Fruit fly (Drosophila melanogaster) whole organism, embryonic: ENCODE data around the gene Ten-m.

Source experiments
- B-H2 ChIP-seq: fragments of 200-800 bp; sonication (Bioruptor generic); optimal IDR thresholded peaks from 2 replicates; lab custom pipeline; 2018; ENCODE audit warnings: missing biosample characterization, mild to moderate bottlenecking, missing genetic modification characterization
- Bteb2 ChIP-seq: fragments of 200-800 bp; sonication (Bioruptor generic); optimal IDR thresholded peaks from 2 replicates; lab custom pipeline; 2016; ENCODE audit warnings: missing biosample characterization, missing genetic modification characterization
- CG10654 ChIP-seq: fragments of 200-800 bp; sonication (Bioruptor generic); optimal IDR thresholded peaks from 2 replicates; lab custom pipeline; 2016; ENCODE audit warnings: missing biosample characterization, missing genetic modification characterization
- CG12659 ChIP-seq: fragments of 200-800 bp; sonication (Bioruptor generic); optimal IDR thresholded peaks from 3 replicates; lab custom pipeline; 2017; ENCODE audit warnings: mild to moderate bottlenecking, missing biosample characterization, missing genetic modification reagents, missing genetic modification characterization
- CG13624 ChIP-seq: fragments of 200-800 bp; sonication (Bioruptor generic); optimal IDR thresholded peaks from 2 replicates; lab custom pipeline; 2016; ENCODE audit warnings: missing biosample characterization, missing genetic modification characterization
- CG13894 ChIP-seq: fragments of 200-800 bp; sonication (Bioruptor generic); optimal IDR thresholded peaks from 3 replicates; lab custom pipeline; 2018; ENCODE audit warnings: missing biosample characterization, mild to moderate bottlenecking, missing genetic modification characterization, moderate library complexity
- CG14441 ChIP-seq: fragments of 200-800 bp; sonication (Bioruptor generic); IDR thresholded peaks from 2 replicates; pipeline ENCODE4 v1.3.6; 2022; ENCODE audit warnings: missing biosample characterization, missing genetic modification characterization
- CG14710 ChIP-seq: fragments of 200-800 bp; sonication (Bioruptor generic); optimal IDR thresholded peaks from 3 replicates; lab custom pipeline; 2019; ENCODE audit warnings: missing biosample characterization, mild to moderate bottlenecking, missing genetic modification characterization, moderate library complexity
- CG1603 ChIP-seq: fragments of 200-800 bp; sonication (Bioruptor generic); optimal IDR thresholded peaks from 2 replicates; lab custom pipeline; 2019; ENCODE audit warnings: missing biosample characterization, mild to moderate bottlenecking, missing genetic modification characterization, moderate library complexity
- CG16863 ChIP-seq: fragments of 200-800 bp; sonication (Bioruptor generic); optimal IDR thresholded peaks from 3 replicates; lab custom pipeline; 2016; ENCODE audit warnings: missing biosample characterization, missing genetic modification characterization
- CG17186 ChIP-seq: fragments of 200-800 bp; sonication (Bioruptor generic); optimal IDR thresholded peaks from 3 replicates; lab custom pipeline; 2017; ENCODE audit warnings: missing biosample characterization, missing genetic modification reagents, missing genetic modification characterization
- CG17612 ChIP-seq: fragments of 200-800 bp; sonication (Bioruptor generic); IDR thresholded peaks from 2 replicates; pipeline ENCODE4 v1.3.6; 2022; ENCODE audit warnings: missing biosample characterization, missing genetic modification characterization
- CG2199 ChIP-seq: fragments of 200-800 bp; sonication (Bioruptor generic); IDR thresholded peaks from 3 replicates; pipeline ENCODE4 v1.3.6; 2022; ENCODE audit warnings: missing biosample characterization, missing genetic modification characterization
- CG32532 ChIP-seq: fragments of 200-800 bp; sonication (Bioruptor generic); IDR thresholded peaks from 2 replicates; pipeline ENCODE4 v1.3.6; 2022; ENCODE audit warnings: missing biosample characterization, missing genetic modification characterization
- CG3995 ChIP-seq: fragments of 200-800 bp; sonication (Bioruptor generic); optimal IDR thresholded peaks from 3 replicates; lab custom pipeline; 2016; ENCODE audit warnings: missing biosample characterization, missing genetic modification characterization
- CG4617 ChIP-seq: fragments of 200-800 bp; sonication (Bioruptor generic); optimal IDR thresholded peaks from 3 replicates; lab custom pipeline; 2016; ENCODE audit warnings: missing biosample characterization, missing genetic modification characterization, borderline replicate concordance
- CG7786 ChIP-seq: fragments of 200-800 bp; sonication (Bioruptor generic); optimal IDR thresholded peaks from 2 replicates; lab custom pipeline; 2016; ENCODE audit warnings: missing biosample characterization, missing genetic modification characterization
- CG7839 ChIP-seq: fragments of 200-800 bp; sonication (Bioruptor generic); optimal IDR thresholded peaks from 3 replicates; lab custom pipeline; 2018; ENCODE audit warnings: missing biosample characterization, mild to moderate bottlenecking, missing genetic modification characterization, moderate library complexity
- CG8944 ChIP-seq: fragments of 200-800 bp; sonication (Bioruptor generic); optimal IDR thresholded peaks from 3 replicates; lab custom pipeline; 2016; ENCODE audit warnings: missing biosample characterization, missing genetic modification characterization
- CTCF ChIP-seq: fragments of 200-800 bp; sonication (Bioruptor generic); optimal IDR thresholded peaks from 2 replicates; lab custom pipeline; 2017; ENCODE audit warnings: missing biosample characterization, mild to moderate bottlenecking, missing genetic modification characterization, moderate library complexity
- D19A ChIP-seq: fragments of 200-800 bp; optimal IDR thresholded peaks from 3 replicates; lab custom pipeline; 2019; ENCODE audit warnings: missing biosample characterization, mild to moderate bottlenecking, missing genetic modification characterization, moderate library complexity
- Dbx ChIP-seq: fragments of 200-800 bp; sonication (Bioruptor generic); IDR thresholded peaks from 3 replicates; pipeline ENCODE4 v1.3.6; 2022; ENCODE audit warnings: missing biosample characterization, missing genetic modification characterization
- ERR ChIP-seq: fragments of 200-800 bp; sonication (Bioruptor generic); optimal IDR thresholded peaks from 2 replicates; lab custom pipeline; 2016; ENCODE audit warnings: missing biosample characterization, missing genetic modification characterization
- GATAe ChIP-seq: fragments of 200-800 bp; sonication (Bioruptor generic); conservative IDR thresholded peaks from 2 replicates; pipeline ENCODE4 v1.3.6; 2022; ENCODE audit warnings: missing biosample characterization, missing genetic modification characterization
- HLH54F ChIP-seq: fragments of 200-800 bp; sonication (Bioruptor generic); optimal IDR thresholded peaks from 3 replicates; lab custom pipeline; 2016; ENCODE audit warnings: missing biosample characterization, missing genetic modification characterization
- HLHmδ ChIP-seq: fragments of 200-800 bp; sonication (Bioruptor generic); optimal IDR thresholded peaks from 2 replicates; lab custom pipeline; 2018; ENCODE audit warnings: missing biosample characterization, mild to moderate bottlenecking, missing genetic modification characterization, moderate library complexity
- Hand ChIP-seq: fragments of 200-800 bp; sonication (Bioruptor generic); optimal IDR thresholded peaks from 2 replicates; lab custom pipeline; 2017; ENCODE audit warnings: mild to moderate bottlenecking, missing biosample characterization, missing genetic modification reagents, missing genetic modification characterization
- HmgZ ChIP-seq: fragments of 200-800 bp; sonication (Bioruptor generic); optimal IDR thresholded peaks from 2 replicates; lab custom pipeline; 2018; ENCODE audit warnings: missing biosample characterization, mild to moderate bottlenecking, missing genetic modification characterization
- MESR4 ChIP-seq: fragments of 200-800 bp; sonication (Bioruptor generic); optimal IDR thresholded peaks from 2 replicates; lab custom pipeline; 2018; ENCODE audit warnings: missing biosample characterization, mild to moderate bottlenecking, missing genetic modification characterization, moderate library complexity
- Med ChIP-seq: fragments of 200-800 bp; sonication (Bioruptor generic); peaks from one replicate; lab custom pipeline; 2016; ENCODE audit warnings: missing biosample characterization, missing genetic modification characterization, mild to moderate bottlenecking, inconsistent platforms, moderate library complexity
- NFAT ChIP-seq: fragments of 200-800 bp; sonication (Bioruptor generic); IDR thresholded peaks from 2 replicates; pipeline ENCODE4 v1.3.6; 2022; ENCODE audit warnings: missing biosample characterization, missing genetic modification characterization
- Sry-β ChIP-seq: fragments of 200-800 bp; sonication (Bioruptor generic); optimal IDR thresholded peaks from 2 replicates; lab custom pipeline; 2018; ENCODE audit warnings: missing biosample characterization, mild to moderate bottlenecking, missing genetic modification characterization, moderate library complexity
- Sry-δ ChIP-seq: fragments of 200-800 bp; sonication (Bioruptor generic); optimal IDR thresholded peaks from 2 replicates; lab custom pipeline; 2016; ENCODE audit warnings: missing biosample characterization, missing genetic modification characterization
- Taf1 ChIP-seq: fragments of 200-800 bp; sonication (Bioruptor generic); IDR thresholded peaks from 2 replicates; pipeline ENCODE4 v1.3.6; 2022; ENCODE audit warnings: missing biosample characterization, missing genetic modification characterization
- bcd ChIP-seq: fragments of 200-800 bp; sonication (Bioruptor generic); optimal IDR thresholded peaks from 2 replicates; lab custom pipeline; 2017; ENCODE audit warnings: missing biosample characterization, mild to moderate bottlenecking, missing genetic modification characterization
- crp ChIP-seq, 2 experiments: fragments of 200-800 bp; sonication (Bioruptor generic); optimal IDR thresholded peaks; 2 replicates in 1 of 2; 3 replicates in 1 of 2; lab custom pipeline; 2017; ENCODE audit warnings: missing biosample characterization in 2 of 2, missing genetic modification characterization in 2 of 2, mild to moderate bottlenecking in 1 of 2, moderate library complexity in 1 of 2
- grau ChIP-seq: fragments of 200-800 bp; optimal IDR thresholded peaks from 3 replicates; lab custom pipeline; 2019; ENCODE audit warnings: missing biosample characterization, mild to moderate bottlenecking, missing genetic modification characterization, moderate library complexity
- gro ChIP-seq: fragments of 200-800 bp; sonication (Bioruptor generic); optimal IDR thresholded peaks from 2 replicates; lab custom pipeline; 2016; ENCODE audit warnings: missing biosample characterization, missing genetic modification characterization
- hbn ChIP-seq: fragments of 200-800 bp; sonication (Bioruptor generic); IDR thresholded peaks from 2 replicates; pipeline ENCODE4 v1.3.6; 2022; ENCODE audit warnings: missing biosample characterization, missing genetic modification characterization; ENCODE audit not compliant: partially characterized antibody
- kah ChIP-seq: fragments of 200-800 bp; sonication (Bioruptor generic); optimal IDR thresholded peaks from 2 replicates; lab custom pipeline; 2018; ENCODE audit warnings: missing biosample characterization, mild to moderate bottlenecking, missing genetic modification characterization
- mam ChIP-seq: fragments of 200-800 bp; sonication (Bioruptor generic); optimal IDR thresholded peaks from 3 replicates; lab custom pipeline; 2016; ENCODE audit warnings: missing biosample characterization, missing genetic modification characterization
- nerfin-1 ChIP-seq: fragments of 200-800 bp; sonication (Bioruptor generic); optimal IDR thresholded peaks from 3 replicates; lab custom pipeline; 2019; ENCODE audit warnings: missing biosample characterization, mild to moderate bottlenecking, missing genetic modification characterization, moderate library complexity
- phol ChIP-seq: fragments of 200-800 bp; sonication (Bioruptor generic); optimal IDR thresholded peaks from 3 replicates; lab custom pipeline; 2018; ENCODE audit warnings: missing biosample characterization, mild to moderate bottlenecking, missing genetic modification characterization, moderate library complexity
- row ChIP-seq: fragments of 200-800 bp; sonication (Bioruptor generic); IDR thresholded peaks from 3 replicates; pipeline ENCODE4 v1.3.6; 2022; ENCODE audit warnings: missing biosample characterization, missing genetic modification characterization
- run ChIP-seq: fragments of 200-800 bp; sonication (Bioruptor generic); optimal IDR thresholded peaks from 3 replicates; lab custom pipeline; 2018; ENCODE audit warnings: missing biosample characterization, mild to moderate bottlenecking, missing genetic modification characterization
- salm ChIP-seq: fragments of 200-800 bp; sonication (Bioruptor generic); optimal IDR thresholded peaks from 2 replicates; lab custom pipeline; 2018; ENCODE audit warnings: missing biosample characterization, mild to moderate bottlenecking, missing genetic modification characterization
- sens ChIP-seq: fragments of 200-800 bp; sonication (Bioruptor generic); peaks from one replicate; lab custom pipeline; 2016; ENCODE audit warnings: missing biosample characterization, missing genetic modification characterization
- shn ChIP-seq: fragments of 200-800 bp; sonication (Bioruptor generic); optimal IDR thresholded peaks from 3 replicates; lab custom pipeline; 2016; ENCODE audit warnings: missing biosample characterization, missing genetic modification characterization
- twi ChIP-seq: fragments of 200-800 bp; optimal IDR thresholded peaks from 2 replicates; lab custom pipeline; 2019; ENCODE audit warnings: missing biosample characterization, mild to moderate bottlenecking, missing genetic modification characterization, moderate library complexity
- zen ChIP-seq: fragments of 200-800 bp; sonication (Bioruptor generic); optimal IDR thresholded peaks from 3 replicates; lab custom pipeline; 2018; ENCODE audit warnings: missing biosample characterization, mild to moderate bottlenecking, missing genetic modification characterization, moderate library complexity
- zfh2 ChIP-seq: fragments of 200-800 bp; sonication (Bioruptor generic); optimal IDR thresholded peaks from 2 replicates; lab custom pipeline; 2016; ENCODE audit warnings: missing biosample characterization, missing genetic modification characterization

The Ten-m gene

DNA sequence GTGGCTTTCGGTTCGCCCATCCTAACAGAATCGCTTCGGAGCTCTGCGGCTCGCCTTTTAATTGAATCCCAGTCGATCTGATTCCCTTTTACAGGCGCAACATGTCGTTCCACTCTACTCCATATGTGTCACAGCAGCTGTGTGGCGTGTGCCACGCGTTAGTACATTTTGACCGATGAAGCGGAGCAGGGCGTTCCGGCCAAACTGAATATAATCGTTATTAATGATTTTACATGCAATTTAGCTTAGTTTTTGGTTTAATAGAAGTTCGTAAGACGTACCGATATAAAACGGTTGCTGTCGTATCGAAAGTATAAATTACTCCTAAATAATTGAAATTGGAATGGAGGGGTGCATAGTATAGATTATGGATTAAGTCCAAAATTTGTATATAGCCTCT, 141.1 kb downstream of the Ten-m start, which contains the start of gene CG11523 (continued):
- TF ChIP-seq CG12659 (peak; percentile 45), CG13894 (tag; lab: Kevin White, UChicago) (peak; percentile 13), CG32532 (GFP tag; lab: Robert Waterston, UW) (0 out of 2 replicates have a peak, but pooled peaks have one; percentile 24), mam (GFP tag; lab: Kevin White, UChicago) (peak; percentile 39), CG13624 (GFP tag; lab: Kevin White, UChicago) (peak; percentile 22), Sry-δ (GFP tag; lab: Kevin White, UChicago) (peak; percentile 39), gro (GFP tag; lab: Kevin White, UChicago) (peak; percentile 31), nerfin-1 (tag; lab: Kevin White, UChicago) (no peak), CG17186 (peak; percentile 22), Med (peak; percentile 79), CG8944 (no peak), MESR4 (GFP tag; lab: Kevin White, UChicago) (peak; percentile 90), bcd (no peak), CG1603 (tag; lab: Kevin White, UChicago) (peak; percentile 74), grau (tag; lab: Kevin White, UChicago) (peak; percentile 30), GATAe (GFP tag; lab: Robert Waterston, UW) (no peak), CG3995 (peak; percentile 88), CTCF (GFP tag; lab: Kevin White, UChicago) (peak; percentile 72), sens (GFP tag; lab: Kevin White, UChicago) (peak; percentile 77), D19A (tag; lab: Kevin White, UChicago) (peak; percentile 5), Sry-β (GFP tag; lab: Kevin White, UChicago) (peak; percentile 27), crp (GFP tag; optimal IDR thresholded peaks at IDR 0.05; lab: Kevin White, UChicago) (peak in 1 of 2 experiments; percentile 86), twi (tag; lab: Kevin White, UChicago) (peak; percentile 95), CG7839 (tag; lab: Kevin White, UChicago) (no peak), B-H2 (GFP tag; lab: Kevin White, UChicago) (no peak), Taf1 (GFP tag; lab: Robert Waterston, UW) (0 out of 2 replicates have a peak, but pooled peaks have one; percentile 18), zen (tag; lab: Kevin White, UChicago) (peak; percentile 27), row (GFP tag; lab: Robert Waterston, UW) (peak; percentile 74), Dbx (GFP tag; lab: Robert Waterston, UW) (peak; percentile 8; the same call in 1 of the 3 replicates), CG10654 (GFP tag; lab: Kevin White, UChicago) (no peak), Hand (no peak), HLH54F (GFP tag; lab: Kevin White, UChicago) (peak; percentile 23), HLHmδ (GFP tag; lab: Kevin White, UChicago) (peak; percentile 38), Bteb2 (GFP tag; lab: Kevin White, UChicago) (no peak), NFAT (peak; percentile 26; the same call in 1 of the 2 replicates), hbn (0 out of 2 replicates have a peak, but pooled peaks have one; percentile 18), CG2199 (GFP tag; lab: Robert Waterston, UW) (peak; percentile 46; the same call in 1 of the 3 replicates), run (no peak), ERR (GFP tag; lab: Kevin White, UChicago) (no peak), CG14710 (tag; lab: Kevin White, UChicago) (peak; percentile 1), phol (tag; lab: Kevin White, UChicago) (peak; percentile 62), CG16863 (GFP tag; lab: Kevin White, UChicago) (no peak), salm (no peak), shn (GFP tag; lab: Kevin White, UChicago) (no peak), CG17612 (no peak), kah (GFP tag; lab: Kevin White, UChicago) (no peak), CG14441 (0 out of 2 replicates have a peak, but pooled peaks have one; percentile 23), CG4617 (GFP tag; lab: Kevin White, UChicago) (peak; percentile 33), zfh2 (GFP tag; lab: Kevin White, UChicago) (peak; percentile 26), HmgZ (tag; lab: Kevin White, UChicago) (peak; percentile 38), CG7786 (GFP tag; lab: Kevin White, UChicago) (peak; percentile 11)
